Worm (Caenorhabditis elegans) whole organism, late embryonic: ENCODE results near the gene mfsd-8.

ENCODE experiments used
- C38D4.7 ChIP-seq: fragments of 200-800 bp; sonication (Bioruptor generic); optimal IDR thresholded peaks from 2 replicates; lab custom pipeline; 2018; ENCODE audit warnings: mild to moderate bottlenecking, missing genetic modification characterization, moderate library complexity, missing compliant biosample characterization
- ets-4 ChIP-seq: sonication (generic microtip); optimal IDR thresholded peaks from 2 replicates; lab custom pipeline; 2016; ENCODE audit warnings: missing genetic modification characterization, missing compliant biosample characterization
- madf-2 ChIP-seq: sonication (generic microtip); optimal IDR thresholded peaks from 2 replicates; lab custom pipeline; 2017; ENCODE audit warnings: missing genetic modification characterization, missing compliant biosample characterization

DNA sequence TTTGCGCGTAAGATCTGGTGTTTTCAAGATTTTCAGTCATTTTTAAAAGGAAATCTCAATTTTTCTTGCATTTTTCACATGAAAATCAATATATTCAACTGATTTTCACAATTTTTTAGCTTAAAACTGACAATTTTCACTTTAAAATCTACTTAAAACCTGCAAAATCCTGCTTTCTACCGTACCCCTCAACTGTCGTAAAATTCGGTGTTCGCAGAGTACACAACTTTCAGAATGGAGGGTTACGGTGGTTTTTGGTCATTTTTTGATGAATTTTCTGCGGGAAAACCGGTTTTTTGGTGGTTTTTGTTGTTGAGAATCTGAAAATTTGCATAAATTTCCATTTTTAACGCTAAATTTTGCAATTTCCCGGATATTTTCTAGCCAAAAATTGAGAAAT is 30.0 kb downstream of the mfsd-8 start:
- TF ChIP-seq madf-2: no peak
- no peak for TF ChIP-seq ets-4 (tag; lab: Kevin White, UChicago)
- TF ChIP-seq C38D4.7 (GFP tag; lab: Kevin White, UChicago): no peak
